Fruit fly (Drosophila melanogaster) whole organism: ENCODE results near the gene Imp.
A peak's percentile ranks its signal among the peaks of the same experiment; 100 is the strongest.

ENCODE experiments used
- CG8478 ChIP-seq: fragments of >200 bp; optimal IDR thresholded peaks from 2 replicates; lab custom pipeline; 2018; ENCODE audit warnings: inconsistent platforms
- Dll ChIP-seq: fragments of >200 bp; optimal IDR thresholded peaks from 2 replicates; lab custom pipeline; 2017
- EcR ChIP-seq, 2 experiments: fragments of >200 bp; optimal IDR thresholded peaks; 2 replicates each; lab custom pipeline; 2017; ENCODE audit warnings: missing biosample characterization in 2 of 2, missing genetic modification characterization in 2 of 2, missing genetic modification reagents in 2 of 2
- pan ChIP-seq: fragments of >200 bp; optimal IDR thresholded peaks from 2 replicates; lab custom pipeline; 2017
- psq ChIP-seq: fragments of >200 bp; optimal IDR thresholded peaks from 2 replicates; lab custom pipeline; 2017
- usp ChIP-seq: fragments of >200 bp; optimal IDR thresholded peaks from 2 replicates; lab custom pipeline; 2017; ENCODE audit warnings: missing biosample characterization, missing genetic modification characterization, mixed read lengths

Imp gene

dm6 chrX:10740953-10741500 lies 83.0 kb downstream of the Imp start:
- TF ChIP-seq pan (no peak), CG8478 (lab: Kevin White, UChicago) (no peak), usp (GFP tag; lab: Kevin White, UChicago) (no peak), EcR (GFP tag; optimal IDR thresholded peaks at IDR 0.05; lab: Kevin White, UChicago) (no peak), Dll (lab: Kevin White, UChicago) (no peak), psq (lab: Kevin White, UChicago) (no peak)

- TF ChIP-seq usp (GFP tag; lab: Kevin White, UChicago): no peak
- no peak for TF ChIP-seq Dll (lab: Kevin White, UChicago)
- no peak for TF ChIP-seq pan
- TF ChIP-seq psq (lab: Kevin White, UChicago): no peak
- TF ChIP-seq CG8478 (lab: Kevin White, UChicago): no peak
- no peak for TF ChIP-seq EcR (GFP tag; optimal IDR thresholded peaks at IDR 0.05; lab: Kevin White, UChicago)
These were observed 84.3 kb downstream of the Imp start for dm6 chrX:10739614-10740436.

dm6 chrX:10738835-10739371 lies 85.2 kb downstream of the Imp start:
- TF ChIP-seq Dll (lab: Kevin White, UChicago) (peak; percentile 57), psq (lab: Kevin White, UChicago) (no peak)

dm6 chrX:10738151-10738430 lies 86.0 kb downstream of the Imp start:
- TF ChIP-seq Dll (lab: Kevin White, UChicago) (peak; percentile 48), pan (no peak)
